Worm (Caenorhabditis elegans) whole organism, L4/young adult: Measurements from ENCODE around the gene pot-1.

Experiments
- W03F9.2 ChIP-seq: fragments of 150-350 bp; optimal IDR thresholded peaks from 2 replicates; lab custom pipeline; 2014; ENCODE audit warnings: missing biosample characterization, missing genetic modification characterization
- dao-5 ChIP-seq: sonication (generic microtip); optimal IDR thresholded peaks from 2 replicates; lab custom pipeline; 2016; ENCODE audit warnings: missing genotype, missing genetic modification characterization, moderate library complexity, missing compliant biosample characterization
- him-1 ChIP-seq: sonication (generic microtip); optimal IDR thresholded peaks from 2 replicates; lab custom pipeline; 2016; ENCODE audit warnings: missing genotype, missing genetic modification reagents, missing genetic modification characterization, missing compliant biosample characterization

- TF ChIP-seq him-1 (tag; lab: Kevin White, UChicago) (no peak), dao-5 (tag; lab: Kevin White, UChicago) (no peak), W03F9.2 (tag; lab: Kevin White, UChicago) (peak; percentile 59)
These were observed 10.6 kb downstream of the pot-1 start, which contains the start of the genes B0280.9 and rpia-1 for ce11 chrIII:7122860-7123259.
